Worm (Caenorhabditis elegans): ENCODE results near the gene dhhc-4.

The dhhc-4 gene

ce11 chrIII:9832569-9832968, 35.0 kb downstream of the dhhc-4 start:
- TF ChIP-seq fos-1 (tag; optimal IDR thresholded peaks at IDR 0.05) (no peak), zip-4 (GFP tag; optimal IDR thresholded peaks at IDR 0.05) (no peak), ztf-11 (tag; optimal IDR thresholded peaks at IDR 0.05) (no peak), nhr-12 (tag; optimal IDR thresholded peaks at IDR 0.05) (no peak), mef-2 (tag; optimal IDR thresholded peaks at IDR 0.05) (no peak), grh-1 (GFP tag; IDR thresholded peaks at IDR 0.05) (no peak), sup-37 (GFP tag; optimal IDR thresholded peaks at IDR 0.05) (no peak), elt-2 (tag; optimal IDR thresholded peaks at IDR 0.05) (no peak), unc-86 (tag; optimal IDR thresholded peaks at IDR 0.05) (no peak)

ce11 chrIII:9830502-9830901, 37.1 kb downstream of the dhhc-4 start, which contains the start of gene ZK632.12:
TSS of gene ZK632.12 (plus strand) at chrIII:9830802.
- no peak for TF ChIP-seq zip-4 (GFP tag; optimal IDR thresholded peaks at IDR 0.05)
- no peak for TF ChIP-seq lin-35 (GFP tag; optimal IDR thresholded peaks at IDR 0.05)
- no peak for TF ChIP-seq egl-13 (tag; optimal IDR thresholded peaks at IDR 0.05)
- no peak for TF ChIP-seq lin-13 (GFP tag; optimal IDR thresholded peaks at IDR 0.05)
- no peak for TF ChIP-seq lsy-2 (tag; optimal IDR thresholded peaks at IDR 0.05)
- no peak for TF ChIP-seq unc-62 (GFP tag; optimal IDR thresholded peaks at IDR 0.05)
- TF ChIP-seq C34B4.2 (tag; optimal IDR thresholded peaks at IDR 0.05): no peak
- TF ChIP-seq nhr-11 (tag; optimal IDR thresholded peaks at IDR 0.05): no peak
- TF ChIP-seq ceh-8 (GFP tag; optimal IDR thresholded peaks at IDR 0.05): no peak
- no peak for TF ChIP-seq unc-130 (tag; optimal IDR thresholded peaks at IDR 0.05)
- TF ChIP-seq snu-23 (GFP tag; optimal IDR thresholded peaks at IDR 0.05): no peak

ce11 chrIII:9827163-9827951, 40.2 kb downstream of the dhhc-4 start, which contains the start of the genes ZK632.10 and ZK632.11:
TSS of gene ZK632.10 (minus strand) at chrIII:9827722.
TSS of gene ZK632.11 (plus strand) at chrIII:9827915.
- TF ChIP-seq lin-39 (tag; optimal IDR thresholded peaks at IDR 0.05) (no peak), lin-15B (tag; optimal IDR thresholded peaks at IDR 0.05) (peak; percentile 15), pax-3 (tag; optimal IDR thresholded peaks at IDR 0.05) (no peak), ets-5 (GFP tag; IDR thresholded peaks at IDR 0.05) (no peak), lir-3 (tag; optimal IDR thresholded peaks at IDR 0.05; ENCODE audit: poor library complexity) (no peak), unc-62 (GFP tag; optimal IDR thresholded peaks at IDR 0.05) (no peak), efl-1 (optimal IDR thresholded peaks at IDR 0.05) (peak; percentile 47 to 48), efl-1 (GFP tag; optimal IDR thresholded peaks at IDR 0.05 in 1 of 2) (peak in 1 of 2 experiments; percentile 59), fkh-8 (tag; optimal IDR thresholded peaks at IDR 0.05) (peak; percentile 15), nhr-76 (tag; optimal IDR thresholded peaks at IDR 0.05) (no peak), hlh-17 (GFP tag; optimal IDR thresholded peaks at IDR 0.05; ENCODE audit: borderline replicate concordance) (no peak), ceh-8 (GFP tag; optimal IDR thresholded peaks at IDR 0.05) (no peak), rnt-1 (tag; optimal IDR thresholded peaks at IDR 0.05) (peak; percentile 55), C34B4.2 (tag; optimal IDR thresholded peaks at IDR 0.05) (no peak), sox-4 (tag; optimal IDR thresholded peaks at IDR 0.05) (no peak), dpl-1 (GFP tag; optimal IDR thresholded peaks at IDR 0.05) (peak; percentile 26 to 76 (median 44)), mep-1 (tag; optimal IDR thresholded peaks at IDR 0.05) (peak; percentile 81), tlp-1 (tag; optimal IDR thresholded peaks at IDR 0.05) (no peak), C16A3.4 (tag; optimal IDR thresholded peaks at IDR 0.05) (peak; percentile 55), lin-35 (GFP tag; optimal IDR thresholded peaks at IDR 0.05) (peak; percentile 61 to 70), irx-1 (tag; optimal IDR thresholded peaks at IDR 0.05) (no peak), lsy-2 (tag; optimal IDR thresholded peaks at IDR 0.05) (peak; percentile 97 to 99), vab-15 (tag; optimal IDR thresholded peaks at IDR 0.05) (no peak), unc-30 (tag; optimal IDR thresholded peaks at IDR 0.05) (no peak), mab-9 (GFP tag; IDR thresholded peaks at IDR 0.05) (no peak), pag-3 (tag; optimal IDR thresholded peaks at IDR 0.05; ENCODE audit: borderline replicate concordance, insufficient read depth) (no peak), nhr-12 (tag; optimal IDR thresholded peaks at IDR 0.05) (no peak), tbx-2 (tag; optimal IDR thresholded peaks at IDR 0.05) (peak; percentile 10), jun-1 (tag; optimal IDR thresholded peaks at IDR 0.05) (no peak), ama-1 (optimal IDR thresholded peaks at IDR 0.05) (no peak), hlh-4 (tag; optimal IDR thresholded peaks at IDR 0.05) (no peak), efl-3 (GFP tag; optimal IDR thresholded peaks at IDR 0.05) (no peak), mef-2 (tag; optimal IDR thresholded peaks at IDR 0.05) (no peak), dsc-1 (tag; optimal IDR thresholded peaks at IDR 0.05) (no peak), grh-1 (GFP tag; IDR thresholded peaks at IDR 0.05) (no peak), nhr-28 (tag; optimal IDR thresholded peaks at IDR 0.05) (no peak)

Data from whole organism, L1 larva.